Worm (Caenorhabditis elegans): ENCODE measurements around the gene bre-5.

bre-5 gene

ce11 chrIV:12086498-12086897, 35.5 kb upstream of the bre-5 start:
- no peak for TF ChIP-seq nhr-23 (tag; optimal IDR thresholded peaks at IDR 0.05)
- TF ChIP-seq lin-13 (GFP tag; optimal IDR thresholded peaks at IDR 0.05): peak; percentile 62
- TF ChIP-seq nhr-6 (tag; optimal IDR thresholded peaks at IDR 0.05): no peak
- peak; percentile 52 for TF ChIP-seq nhr-21 (tag; optimal IDR thresholded peaks at IDR 0.05)
- no peak for TF ChIP-seq lin-39 (tag; optimal IDR thresholded peaks at IDR 0.05)
- no peak for TF ChIP-seq unc-39 (tag; optimal IDR thresholded peaks at IDR 0.05)
- TF ChIP-seq mdl-1 (tag; optimal IDR thresholded peaks at IDR 0.05): peak in 1 of 2 experiments; percentile 57
- TF ChIP-seq sem-4 (tag; optimal IDR thresholded peaks at IDR 0.05): peak; percentile 53
- no peak for TF ChIP-seq dmd-4 (tag; optimal IDR thresholded peaks at IDR 0.05)
- TF ChIP-seq unc-62 (GFP tag; optimal IDR thresholded peaks at IDR 0.05): no peak
- peak; percentile 79 for TF ChIP-seq ceh-16 (tag; optimal IDR thresholded peaks at IDR 0.05)
- no peak for TF ChIP-seq alr-1 (tag; optimal IDR thresholded peaks at IDR 0.05)
- peak; percentile 76 for TF ChIP-seq sma-3 (GFP tag; optimal IDR thresholded peaks at IDR 0.05)
- TF ChIP-seq mbf-1 (tag; optimal IDR thresholded peaks at IDR 0.05): no peak
- TF ChIP-seq nhr-10 (tag; optimal IDR thresholded peaks at IDR 0.05): no peak
- TF ChIP-seq gmeb-1 (tag; optimal IDR thresholded peaks at IDR 0.05): peak; percentile 70
- no peak for TF ChIP-seq elt-3 (tag; optimal IDR thresholded peaks at IDR 0.05)
- TF ChIP-seq elt-1 (tag; optimal IDR thresholded peaks at IDR 0.05): no peak
- TF ChIP-seq nhr-77 (tag; optimal IDR thresholded peaks at IDR 0.05): peak; percentile 30
- TF ChIP-seq ceh-82 (tag; optimal IDR thresholded peaks at IDR 0.05): peak; percentile 37
- peak; percentile 55 for TF ChIP-seq blmp-1 (tag; optimal IDR thresholded peaks at IDR 0.05; ENCODE audit: insufficient read depth)
- TF ChIP-seq nhr-25 (tag; optimal IDR thresholded peaks at IDR 0.05): peak; percentile 50
- TF ChIP-seq ama-1 (optimal IDR thresholded peaks at IDR 0.05): no peak
- peak; percentile 51 for TF ChIP-seq fos-1 (tag; optimal IDR thresholded peaks at IDR 0.05)
- no peak for TF ChIP-seq ZK546.5 (tag; optimal IDR thresholded peaks at IDR 0.05)
- TF ChIP-seq ztf-1 (GFP tag; conservative IDR thresholded peaks at IDR 0.05): no peak
- TF ChIP-seq sma-9 (GFP tag; optimal IDR thresholded peaks at IDR 0.05): peak; percentile 67
- TF ChIP-seq sma-9 (tag; optimal IDR thresholded peaks at IDR 0.05): no peak
- TF ChIP-seq skn-1 (tag; optimal IDR thresholded peaks at IDR 0.05): no peak
- TF ChIP-seq nhr-11 (tag; optimal IDR thresholded peaks at IDR 0.05): no peak
- no peak for TF ChIP-seq aly-2 (tag; optimal IDR thresholded peaks at IDR 0.05)
- no peak for TF ChIP-seq ztf-11 (tag; optimal IDR thresholded peaks at IDR 0.05)
- no peak for TF ChIP-seq ztf-4 (tag; optimal IDR thresholded peaks at IDR 0.05)
- no peak for TF ChIP-seq peb-1 (tag; optimal IDR thresholded peaks at IDR 0.05)
- TF ChIP-seq lin-11 (tag; optimal IDR thresholded peaks at IDR 0.05): peak; percentile 10
- peak; percentile 36 for TF ChIP-seq zag-1 (tag; optimal IDR thresholded peaks at IDR 0.05)
- TF ChIP-seq Y55F3AM.14 (GFP tag; optimal IDR thresholded peaks at IDR 0.05): peak; percentile 75
- TF ChIP-seq R02D3.7 (tag; optimal IDR thresholded peaks at IDR 0.05): no peak
- TF ChIP-seq nhr-12 (tag; optimal IDR thresholded peaks at IDR 0.05): no peak
- TF ChIP-seq C34F6.9 (tag; optimal IDR thresholded peaks at IDR 0.05): peak; percentile 64
- peak; percentile 76 for TF ChIP-seq F13H6.1 (tag; optimal IDR thresholded peaks at IDR 0.05)
- TF ChIP-seq snpc-4 (tag; optimal IDR thresholded peaks at IDR 0.05): no peak
- TF ChIP-seq crh-2 (tag; optimal IDR thresholded peaks at IDR 0.05): peak; percentile 77
- TF ChIP-seq nhr-237 (tag; optimal IDR thresholded peaks at IDR 0.05): no peak
- TF ChIP-seq nhr-129 (tag; optimal IDR thresholded peaks at IDR 0.05): peak; percentile 95
- no peak for TF ChIP-seq unc-55 (GFP tag; optimal IDR thresholded peaks at IDR 0.05)
- peak; percentile 49 for TF ChIP-seq egl-27 (tag; optimal IDR thresholded peaks at IDR 0.05)
- TF ChIP-seq mab-5 (tag; optimal IDR thresholded peaks at IDR 0.05): no peak
- peak; percentile 26 to 59 for TF ChIP-seq lsy-2 (tag; optimal IDR thresholded peaks at IDR 0.05)
